Worm (Caenorhabditis elegans) whole organism, L4 larva: Measurements from ENCODE around the gene lpin-1.

Source experiments
- D1046.2 ChIP-seq: fragments of 200-800 bp; sonication (Bioruptor generic); IDR thresholded peaks from 2 replicates; pipeline ENCODE4 v1.3.6; 2022; ENCODE audit warnings: missing genetic modification characterization, missing compliant biosample characterization
- F10B5.3 ChIP-seq: sonication (generic microtip); optimal IDR thresholded peaks from 2 replicates; lab custom pipeline; 2016; ENCODE audit warnings: mild to moderate bottlenecking, missing genetic modification characterization, missing compliant biosample characterization
- F37D6.2 ChIP-seq: sonication (generic microtip); optimal IDR thresholded peaks from 2 replicates; lab custom pipeline; 2016; ENCODE audit warnings: mild to moderate bottlenecking, missing genetic modification characterization, missing compliant biosample characterization
- T20F7.1 ChIP-seq: fragments of 200-800 bp; sonication (Bioruptor generic); optimal IDR thresholded peaks from 2 replicates; lab custom pipeline; 2018; ENCODE audit warnings: mild to moderate bottlenecking, missing genetic modification characterization, missing compliant biosample characterization
- Y48G9A.11 ChIP-seq: fragments of 200-800 bp; sonication (Bioruptor generic); IDR thresholded peaks from 2 replicates; pipeline ENCODE4 v1.3.6; 2022; ENCODE audit warnings: missing genetic modification reagents, missing genetic modification characterization, missing compliant biosample characterization
- Y5F2A.4 ChIP-seq: fragments of 200-800 bp; sonication (Bioruptor generic); optimal IDR thresholded peaks from 2 replicates; lab custom pipeline; 2018; ENCODE audit warnings: mild to moderate bottlenecking, missing genetic modification characterization, missing compliant biosample characterization
- ZK337.2 ChIP-seq: fragments of 200-800 bp; sonication (Bioruptor generic); IDR thresholded peaks from 2 replicates; pipeline ENCODE4 v1.3.6; 2022; ENCODE audit warnings: missing genetic modification reagents, missing genetic modification characterization, missing compliant biosample characterization
- ZK546.5 ChIP-seq, 2 experiments: sonication (generic microtip); optimal IDR thresholded peaks; 2 replicates each; lab custom pipeline; 2017; ENCODE audit warnings: missing biosample characterization in 2 of 2, missing genetic modification characterization in 2 of 2
- aly-2 ChIP-seq: sonication (generic microtip); optimal IDR thresholded peaks from 2 replicates; lab custom pipeline; 2018; ENCODE audit warnings: missing biosample characterization, missing genetic modification characterization
- ama-1 ChIP-seq: fragments of 150-350 bp; optimal IDR thresholded peaks from 2 replicates; lab custom pipeline; 2014; ENCODE audit warnings: inconsistent platforms, mixed read lengths
- arid-1 ChIP-seq: fragments of 200-800 bp; sonication (Bioruptor generic); conservative IDR thresholded peaks from 2 replicates; pipeline ENCODE4 v1.3.6; 2022; ENCODE audit warnings: missing genetic modification reagents, missing genetic modification characterization, missing compliant biosample characterization
- ceh-32 ChIP-seq: sonication (generic microtip); optimal IDR thresholded peaks from 2 replicates; lab custom pipeline; 2016; ENCODE audit warnings: mild to moderate bottlenecking, missing genetic modification characterization, missing compliant biosample characterization; ENCODE audit not compliant: poor library complexity
- ceh-82 ChIP-seq: sonication (generic microtip); optimal IDR thresholded peaks from 2 replicates; lab custom pipeline; 2017; ENCODE audit warnings: missing biosample characterization, missing genetic modification characterization
- ces-1 ChIP-seq: fragments of 150-350 bp; sonication (generic microtip); optimal IDR thresholded peaks from 4 replicates; lab custom pipeline; 2014; ENCODE audit warnings: missing biosample characterization, missing genetic modification reagents, missing genetic modification characterization
- cey-2 ChIP-seq: sonication (generic microtip); optimal IDR thresholded peaks from 3 replicates; lab custom pipeline; 2017; ENCODE audit warnings: missing genetic modification characterization, mild to moderate bottlenecking, missing compliant biosample characterization, antibody characterized with exemption, borderline replicate concordance; ENCODE audit not compliant: insufficient read depth
- daf-12 ChIP-seq: fragments of 150-350 bp; optimal IDR thresholded peaks from 2 replicates; lab custom pipeline; 2014; ENCODE audit warnings: missing biosample characterization, missing genetic modification reagents, missing genetic modification characterization
- dmd-6 ChIP-seq: fragments of 200-800 bp; sonication (Bioruptor generic); IDR thresholded peaks from 2 replicates; pipeline ENCODE4 v1.3.6; 2022; ENCODE audit warnings: missing genetic modification reagents, missing genetic modification characterization, missing compliant biosample characterization
- dmd-9 ChIP-seq: fragments of 200-800 bp; sonication (Bioruptor generic); IDR thresholded peaks from 2 replicates; pipeline ENCODE4 v1.3.6; 2022; ENCODE audit warnings: missing genetic modification reagents, missing genetic modification characterization, missing compliant biosample characterization
- duxl-1 ChIP-seq: sonication (generic microtip); optimal IDR thresholded peaks from 2 replicates; lab custom pipeline; 2016; ENCODE audit warnings: mild to moderate bottlenecking, missing genetic modification characterization, moderate library complexity, missing compliant biosample characterization; ENCODE audit not compliant: poor library complexity
- dve-1 ChIP-seq: sonication (generic microtip); optimal IDR thresholded peaks from 2 replicates; lab custom pipeline; 2017; ENCODE audit warnings: antibody characterized with exemption, mild to moderate bottlenecking, missing genetic modification characterization, missing compliant biosample characterization; ENCODE audit not compliant: insufficient read depth
- fkh-10 ChIP-seq: fragments of 150-350 bp; optimal IDR thresholded peaks from 2 replicates; lab custom pipeline; 2014; ENCODE audit warnings: missing biosample characterization, missing genetic modification reagents, missing genetic modification characterization
- fos-1 ChIP-seq: fragments of 150-350 bp; optimal IDR thresholded peaks from 2 replicates; lab custom pipeline; 2014; ENCODE audit warnings: missing biosample characterization, missing genetic modification characterization
- hlh-11 ChIP-seq: fragments of 200-800 bp; sonication (Bioruptor generic); optimal IDR thresholded peaks from 2 replicates; lab custom pipeline; 2018; ENCODE audit warnings: mild to moderate bottlenecking, missing genetic modification characterization, missing compliant biosample characterization
- hlh-30 ChIP-seq: sonication (generic microtip); optimal IDR thresholded peaks from 2 replicates; lab custom pipeline; 2017; ENCODE audit warnings: antibody characterized with exemption, mild to moderate bottlenecking, missing genetic modification characterization, missing compliant biosample characterization; ENCODE audit not compliant: insufficient read depth
- jun-1 ChIP-seq: fragments of 150-350 bp; optimal IDR thresholded peaks from 2 replicates; lab custom pipeline; 2014; ENCODE audit warnings: missing biosample characterization, missing genetic modification reagents, missing genetic modification characterization
- lin-1 ChIP-seq: fragments of 200-800 bp; sonication (Bioruptor generic); IDR thresholded peaks from 2 replicates; pipeline ENCODE4 v1.3.6; 2022; ENCODE audit warnings: missing genetic modification reagents, missing genetic modification characterization, missing compliant biosample characterization
- lin-38 ChIP-seq: fragments of 200-800 bp; sonication (Bioruptor generic); IDR thresholded peaks from 2 replicates; pipeline ENCODE4 v1.3.6; 2022; ENCODE audit warnings: missing genetic modification reagents, missing genetic modification characterization, missing compliant biosample characterization
- lir-3 ChIP-seq: sonication (generic microtip); optimal IDR thresholded peaks from 2 replicates; lab custom pipeline; 2016; ENCODE audit warnings: mild to moderate bottlenecking, missing genetic modification characterization, missing compliant biosample characterization
- madf-5 ChIP-seq, 2 experiments: fragments of 200-800 bp; sonication (Bioruptor generic); IDR thresholded peaks; 2 replicates each; pipeline ENCODE4 v1.3.6; 2022; ENCODE audit warnings: missing compliant biosample characterization in 2 of 2, missing genetic modification characterization in 2 of 2
- mdl-1 ChIP-seq, 2 experiments: fragments of 150-350 bp in 1 of 2; sonication (generic microtip) in 1 of 2; optimal IDR thresholded peaks; 2 replicates each; lab custom pipeline; 2014 to 2017; ENCODE audit warnings: missing biosample characterization in 2 of 2, missing genetic modification characterization in 2 of 2
- mep-1 ChIP-seq: fragments of 150-350 bp; sonication (generic microtip); optimal IDR thresholded peaks from 3 replicates; lab custom pipeline; 2014; ENCODE audit warnings: missing biosample characterization, missing genetic modification characterization
- mxl-3 ChIP-seq: fragments of 200-800 bp; sonication (Bioruptor generic); optimal IDR thresholded peaks from 2 replicates; lab custom pipeline; 2018; ENCODE audit warnings: mild to moderate bottlenecking, missing genetic modification characterization, missing compliant biosample characterization
- nhr-111 ChIP-seq: fragments of 200-800 bp; sonication (Bioruptor generic); optimal IDR thresholded peaks from 2 replicates; lab custom pipeline; 2018; ENCODE audit warnings: mild to moderate bottlenecking, missing genetic modification characterization, missing compliant biosample characterization
- nhr-28 ChIP-seq: fragments of 150-350 bp; optimal IDR thresholded peaks from 2 replicates; lab custom pipeline; 2014; ENCODE audit warnings: missing biosample characterization, missing genetic modification characterization
- nhr-48 ChIP-seq: sonication (generic microtip); optimal IDR thresholded peaks from 2 replicates; lab custom pipeline; 2016; ENCODE audit warnings: mild to moderate bottlenecking, missing genetic modification characterization, missing compliant biosample characterization
- nhr-6 ChIP-seq: fragments of 150-350 bp; optimal IDR thresholded peaks from 2 replicates; lab custom pipeline; 2014; ENCODE audit warnings: missing biosample characterization, missing genetic modification characterization
- nhr-76 ChIP-seq: fragments of 150-350 bp; optimal IDR thresholded peaks from 2 replicates; lab custom pipeline; 2014; ENCODE audit warnings: missing biosample characterization, missing genetic modification characterization
- pha-4 ChIP-seq, 2 experiments: fragments of 150-350 bp in 1 of 2; fragments of 200-800 bp in 1 of 2; sonication (Bioruptor generic) in 1 of 2; IDR thresholded peaks in 1 of 2; optimal IDR thresholded peaks in 1 of 2; 2 replicates each; pipeline versions ENCODE4 v1.3.6 to Lab custom; 2014 to 2022; ENCODE audit warnings: missing genetic modification characterization in 2 of 2, missing genetic modification reagents in 2 of 2, missing biosample characterization in 1 of 2, missing compliant biosample characterization in 1 of 2
- pqm-1 ChIP-seq: sonication (generic microtip); optimal IDR thresholded peaks from 2 replicates; lab custom pipeline; 2017; ENCODE audit warnings: missing biosample characterization, missing genetic modification characterization
- rbr-2 ChIP-seq: sonication (generic microtip); optimal IDR thresholded peaks from 2 replicates; lab custom pipeline; 2016; ENCODE audit warnings: missing genotype, missing genetic modification characterization, missing compliant biosample characterization
- saeg-2 ChIP-seq: fragments of 200-800 bp; sonication (Bioruptor generic); IDR thresholded peaks from 2 replicates; pipeline ENCODE4 v1.3.6; 2022; ENCODE audit warnings: missing genetic modification reagents, missing genetic modification characterization, missing compliant biosample characterization
- tag-97 ChIP-seq: fragments of 200-800 bp; sonication (Bioruptor generic); IDR thresholded peaks from 2 replicates; pipeline ENCODE4 v1.3.6; 2022; ENCODE audit warnings: missing genetic modification characterization, missing compliant biosample characterization
- unc-130 ChIP-seq: sonication (generic microtip); optimal IDR thresholded peaks from 2 replicates; lab custom pipeline; 2016; ENCODE audit warnings: missing genetic modification reagents, missing genetic modification characterization, missing compliant biosample characterization
- unc-62 ChIP-seq, 3 experiments: fragments of 150-350 bp in 1 of 3; sonication (generic microtip); optimal IDR thresholded peaks in 2 of 3; peaks in 1 of 3; 1 replicate in 1 of 3; 2 replicates in 2 of 3; lab custom pipeline; 2014 to 2017; ENCODE audit warnings: missing biosample characterization in 3 of 3, missing genetic modification characterization in 3 of 3, missing genetic modification reagents in 3 of 3, missing genotype in 1 of 3
- vab-7 ChIP-seq: fragments of 200-800 bp; sonication (Bioruptor generic); IDR thresholded peaks from 2 replicates; pipeline ENCODE4 v1.3.6; 2022; ENCODE audit warnings: missing genetic modification reagents, missing genetic modification characterization, missing compliant biosample characterization
- zfp-3 ChIP-seq: fragments of 200-800 bp; sonication (Bioruptor generic); conservative IDR thresholded peaks from 2 replicates; pipeline ENCODE4 v1.3.6; 2022; ENCODE audit warnings: missing genetic modification reagents, missing genetic modification characterization, missing compliant biosample characterization

lpin-1 gene

DNA sequence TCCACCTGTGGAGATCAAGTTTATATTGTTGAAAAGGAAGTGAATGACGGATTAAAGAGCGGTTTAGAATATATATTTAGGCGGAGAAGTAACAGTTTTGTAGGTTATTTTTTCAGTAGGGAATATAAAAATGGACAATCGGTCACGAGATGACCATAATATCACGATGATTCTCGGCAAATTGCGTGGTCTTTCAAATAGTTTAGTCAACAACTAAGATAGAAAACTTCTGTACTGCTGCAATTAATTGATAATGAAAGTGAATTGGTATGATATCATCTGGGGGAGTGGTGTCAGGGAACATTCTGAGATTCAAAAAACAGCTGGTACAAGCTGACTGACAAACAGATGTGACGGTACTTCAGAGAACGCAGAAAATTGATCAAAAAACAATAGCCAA, 45.4 kb downstream of the lpin-1 start:
- TF ChIP-seq ceh-32 (tag; lab: Kevin White, UChicago) = no peak
- no peak for TF ChIP-seq cey-2
- TF ChIP-seq fkh-10 = no peak
- no peak for TF ChIP-seq lin-38
- no peak for TF ChIP-seq dmd-9 (GFP tag; lab: Robert Waterston, UW)
- TF ChIP-seq hlh-11 = peak; percentile 53
- no peak for TF ChIP-seq pqm-1 (tag; lab: Kevin White, UChicago)
- TF ChIP-seq madf-5 (GFP tag; IDR thresholded peaks at IDR 0.05; lab: Robert Waterston, UW) = no peak
- no peak for TF ChIP-seq jun-1
- peak; percentile 53 for TF ChIP-seq nhr-48 (tag; lab: Kevin White, UChicago)
- no peak for TF ChIP-seq F37D6.2
- TF ChIP-seq aly-2 = no peak
- TF ChIP-seq nhr-28 (tag; lab: Kevin White, UChicago) = peak; percentile 75
- TF ChIP-seq nhr-76 (tag; lab: Kevin White, UChicago) = no peak
- peak in 1 of 2 experiments; percentile 35 for TF ChIP-seq mdl-1 (tag; optimal IDR thresholded peaks at IDR 0.05; lab: Kevin White, UChicago)
- peak; percentile 63 for TF ChIP-seq hlh-30 (tag; lab: Kevin White, UChicago)
- no peak for TF ChIP-seq dve-1 (tag; lab: Kevin White, UChicago)
- TF ChIP-seq nhr-6 = no peak
- TF ChIP-seq saeg-2 (GFP tag; lab: Robert Waterston, UW) = no peak
- no peak for TF ChIP-seq ama-1 (lab: Kevin White, UChicago)
- TF ChIP-seq ZK337.2 (GFP tag; lab: Robert Waterston, UW) = no peak
- TF ChIP-seq duxl-1 = no peak
- no peak for TF ChIP-seq mep-1 (tag; lab: Kevin White, UChicago)
- peak; percentile 41; the same call in 1 of the 2 replicates for TF ChIP-seq dmd-6
- no peak for TF ChIP-seq arid-1 (GFP tag; lab: Robert Waterston, UW)
- no peak for TF ChIP-seq F10B5.3 (tag; lab: Kevin White, UChicago)
- TF ChIP-seq daf-12 (tag; lab: Kevin White, UChicago) = no peak
- peak; percentile 22 for TF ChIP-seq mxl-3
- no peak for TF ChIP-seq ZK546.5 (tag; optimal IDR thresholded peaks at IDR 0.05; lab: Kevin White, UChicago)
- TF ChIP-seq pha-4 (GFP tag; IDR thresholded peaks at IDR 0.05; lab: Robert Waterston, UW) = no peak
- TF ChIP-seq pha-4 (tag; optimal IDR thresholded peaks at IDR 0.05; lab: Kevin White, UChicago) = no peak
- no peak for TF ChIP-seq fos-1 (tag; lab: Kevin White, UChicago)
- TF ChIP-seq lir-3 (tag; lab: Kevin White, UChicago) = no peak
- no peak for TF ChIP-seq T20F7.1 (GFP tag; lab: Kevin White, UChicago)
- TF ChIP-seq nhr-111 (GFP tag; lab: Kevin White, UChicago) = no peak
- TF ChIP-seq Y5F2A.4 (GFP tag; lab: Kevin White, UChicago) = no peak
- no peak for TF ChIP-seq Y48G9A.11 (GFP tag; lab: Robert Waterston, UW)
- peak in 1 of 2 experiments; percentile 44 for TF ChIP-seq unc-62 (GFP tag; optimal IDR thresholded peaks at IDR 0.05 in 1 of 2; lab: Kevin White, UChicago)
- TF ChIP-seq unc-62 (tag; optimal IDR thresholded peaks at IDR 0.05; lab: Kevin White, UChicago) = no peak
- TF ChIP-seq rbr-2 (tag; lab: Kevin White, UChicago) = no peak
- TF ChIP-seq ces-1 (GFP tag; lab: Kevin White, UChicago) = no peak
- no peak for TF ChIP-seq vab-7 (GFP tag; lab: Robert Waterston, UW)
- no peak for TF ChIP-seq ceh-82 (tag; lab: Kevin White, UChicago)
- no peak for TF ChIP-seq unc-130 (GFP tag; lab: Kevin White, UChicago)
- no peak for TF ChIP-seq D1046.2 (GFP tag; lab: Robert Waterston, UW)
- TF ChIP-seq lin-1 (GFP tag; lab: Robert Waterston, UW) = no peak
- no peak for TF ChIP-seq zfp-3 (GFP tag; lab: Robert Waterston, UW)
- no peak for TF ChIP-seq tag-97 (GFP tag; lab: Robert Waterston, UW)
